Fruit fly (Drosophila melanogaster): Measurements from ENCODE around the gene tra.

Gene tra

DNA sequence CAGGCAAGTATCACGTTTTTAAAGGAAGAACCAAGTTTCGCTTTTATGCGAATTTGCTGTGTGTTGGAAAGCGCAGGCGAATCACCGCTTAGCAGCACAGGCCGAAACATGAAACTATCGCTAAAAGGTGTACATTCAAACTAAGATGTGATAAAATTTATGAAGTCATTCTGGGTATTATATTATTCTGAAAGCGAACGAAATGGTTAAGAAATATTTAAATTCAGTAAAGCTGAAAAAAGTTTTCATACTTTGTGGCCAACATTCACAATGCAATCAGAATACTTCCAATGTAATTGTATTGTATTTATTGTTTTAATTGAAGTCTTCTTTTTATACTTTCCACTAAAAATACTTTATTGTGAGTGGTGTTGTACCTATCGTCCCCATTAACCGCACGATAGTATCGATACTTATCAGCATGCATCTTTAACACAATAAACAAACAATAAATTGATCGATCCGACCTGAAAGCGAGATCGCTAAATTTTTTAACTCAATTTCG is 9.6 kb downstream of the tra start, which contains the start of gene Smn (continued):
- peak; percentile 36 for TF ChIP-seq Blimp-1 (GFP tag; optimal IDR thresholded peaks at IDR 0.05)
- TF ChIP-seq acj6 (GFP tag; optimal IDR thresholded peaks at IDR 0.05): peak; percentile 63
- peak; percentile 41 for TF ChIP-seq CG11902 (GFP tag; optimal IDR thresholded peaks at IDR 0.05)
- TF ChIP-seq CG3919 (GFP tag; optimal IDR thresholded peaks at IDR 0.05): peak; percentile 61
- no peak for TF ChIP-seq CG6854 (GFP tag; optimal IDR thresholded peaks at IDR 0.05)
- TF ChIP-seq Hr4 (GFP tag; optimal IDR thresholded peaks at IDR 0.05): peak; percentile 60
- peak; percentile 79 for TF ChIP-seq esn (GFP tag; optimal IDR thresholded peaks at IDR 0.05)
- peak; percentile 38 for TF ChIP-seq CG8319 (GFP tag; optimal IDR thresholded peaks at IDR 0.05)
- TF ChIP-seq Sox15 (GFP tag; optimal IDR thresholded peaks at IDR 0.05): peak; percentile 33
- peak; percentile 69 for TF ChIP-seq Met (GFP tag; optimal IDR thresholded peaks at IDR 0.05)
- TF ChIP-seq lz (GFP tag; optimal IDR thresholded peaks at IDR 0.05): peak; percentile 67
- no peak for TF ChIP-seq dac (GFP tag; optimal IDR thresholded peaks at IDR 0.05)
- peak; percentile 60 for TF ChIP-seq Smox (GFP tag; optimal IDR thresholded peaks at IDR 0.05)
- TF ChIP-seq Ets96B (tag; optimal IDR thresholded peaks at IDR 0.05): peak; percentile 40
- TF ChIP-seq Gug (GFP tag; IDR thresholded peaks at IDR 0.05): no peak
- peak; percentile 87 for TF ChIP-seq Eip78C (GFP tag)
- TF ChIP-seq CG9139 (GFP tag; optimal IDR thresholded peaks at IDR 0.05): no peak
- TF ChIP-seq achi (GFP tag; optimal IDR thresholded peaks at IDR 0.05): peak; percentile 57
- TF ChIP-seq eg (GFP tag; IDR thresholded peaks at IDR 0.05): no peak; the same call in 2 of the 3 replicates
- TF ChIP-seq spab (GFP tag; optimal IDR thresholded peaks at IDR 0.05): no peak
- no peak for TF ChIP-seq Sox102F (GFP tag; optimal IDR thresholded peaks at IDR 0.05)
- TF ChIP-seq CG11294 (GFP tag; IDR thresholded peaks at IDR 0.05): no peak
- TF ChIP-seq Eip93F (GFP tag; optimal IDR thresholded peaks at IDR 0.05): no peak
- TF ChIP-seq CG10669 (GFP tag; optimal IDR thresholded peaks at IDR 0.05): no peak
- no peak; the same call in 1 of the 3 replicates for TF ChIP-seq CG8119 (GFP tag; IDR thresholded peaks at IDR 0.05)

DNA sequence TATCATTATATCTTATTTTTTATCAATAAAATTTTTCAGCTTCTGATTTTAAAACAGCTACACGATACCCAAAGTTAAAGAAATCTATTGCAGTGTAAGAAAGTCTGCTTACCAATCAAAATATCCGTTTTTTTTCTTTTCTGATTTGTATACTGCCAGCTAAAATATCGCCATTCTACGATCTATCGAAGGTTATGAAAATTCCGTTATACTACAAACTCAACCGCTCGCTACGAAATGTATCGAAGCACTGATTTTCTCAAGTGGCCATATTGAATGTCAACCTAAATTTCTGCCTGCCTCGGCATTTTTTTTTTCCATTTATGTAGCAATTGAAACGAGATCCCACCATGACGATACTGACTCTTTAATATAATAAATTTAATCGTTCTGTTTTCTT is 10.8 kb downstream of the tra start, which contains the start of gene nxf2:
Gene nxf2, minus strand, starts transcription at position 258 of the 400 bp plus-strand sequence.
- TF ChIP-seq CG15336 (GFP tag; IDR thresholded peaks at IDR 0.05) (no peak), CG10669 (GFP tag; optimal IDR thresholded peaks at IDR 0.05) (no peak), Blimp-1 (GFP tag; optimal IDR thresholded peaks at IDR 0.05) (no peak), topi (GFP tag; optimal IDR thresholded peaks at IDR 0.05) (no peak), CG6854 (GFP tag; optimal IDR thresholded peaks at IDR 0.05) (no peak), Hr39 (GFP tag; optimal IDR thresholded peaks at IDR 0.05) (no peak), spab (GFP tag; optimal IDR thresholded peaks at IDR 0.05) (no peak), CG8119 (GFP tag; IDR thresholded peaks at IDR 0.05) (no peak), CG10631 (GFP tag; optimal IDR thresholded peaks at IDR 0.05) (no peak)

DNA sequence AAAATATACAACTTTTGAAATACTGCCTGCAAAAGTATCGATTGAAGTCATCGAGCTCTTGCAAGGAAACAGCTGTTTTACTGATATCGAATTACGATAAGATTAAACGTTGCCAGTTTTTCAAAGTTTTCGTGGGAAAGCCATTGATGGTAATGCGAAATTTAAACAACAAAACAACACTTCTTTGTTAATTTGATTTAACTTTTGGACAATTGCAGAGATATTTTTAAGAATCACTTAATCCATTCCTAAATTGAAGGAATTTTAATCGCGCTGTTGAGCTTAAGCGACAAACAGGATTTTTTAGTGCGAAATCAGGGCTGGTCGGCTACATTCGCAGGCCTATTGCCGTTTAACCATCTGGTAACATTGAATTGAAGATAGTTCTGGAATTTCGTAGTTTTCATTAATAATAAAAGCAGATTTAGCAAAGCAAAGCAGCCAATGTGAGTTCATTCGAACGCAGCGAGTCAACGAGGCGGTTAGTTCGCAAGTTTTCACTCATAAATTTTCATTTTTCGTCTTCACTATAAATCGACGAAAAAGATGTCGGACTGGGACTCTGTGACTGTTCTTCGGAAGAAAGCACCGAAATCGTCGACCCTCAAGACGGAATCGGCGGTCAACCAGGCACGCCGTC is 16.4 kb downstream of the tra start, which contains the start of gene mbf1:
Gene mbf1, plus strand, starts transcription at position 130 of the 640 bp plus-strand sequence.
- TF ChIP-seq fd59A (GFP tag; optimal IDR thresholded peaks at IDR 0.05) (no peak), Hr39 (GFP tag; optimal IDR thresholded peaks at IDR 0.05) (no peak), lz (GFP tag; optimal IDR thresholded peaks at IDR 0.05) (peak; percentile 16), spab (GFP tag; optimal IDR thresholded peaks at IDR 0.05) (no peak), dac (GFP tag; optimal IDR thresholded peaks at IDR 0.05) (no peak), CG16779 (tag; optimal IDR thresholded peaks at IDR 0.05) (no peak), Eip78C (GFP tag) (peak; percentile 76), dsx (GFP tag; optimal IDR thresholded peaks at IDR 0.05; ENCODE audit: poor library complexity, severe bottlenecking) (peak; percentile 7), Lpt (GFP tag; optimal IDR thresholded peaks at IDR 0.05) (no peak), net (GFP tag; optimal IDR thresholded peaks at IDR 0.05) (no peak), CG31627 (GFP tag; optimal IDR thresholded peaks at IDR 0.05) (no peak), CG32006 (GFP tag; optimal IDR thresholded peaks at IDR 0.05) (no peak), Ets21C (GFP tag; optimal IDR thresholded peaks at IDR 0.05) (no peak), fkh (GFP tag; optimal IDR thresholded peaks at IDR 0.05) (no peak), Eip93F (GFP tag; optimal IDR thresholded peaks at IDR 0.05) (no peak), CG1621 (tag; optimal IDR thresholded peaks at IDR 0.05) (no peak), Sox14 (GFP tag; optimal IDR thresholded peaks at IDR 0.05) (peak; percentile 22), pdm3 (GFP tag; optimal IDR thresholded peaks at IDR 0.05) (no peak), Hr4 (GFP tag; optimal IDR thresholded peaks at IDR 0.05) (no peak), eg (GFP tag; IDR thresholded peaks at IDR 0.05) (no peak), CG9139 (GFP tag; optimal IDR thresholded peaks at IDR 0.05) (no peak), Gug (GFP tag; IDR thresholded peaks at IDR 0.05) (no peak), Blimp-1 (GFP tag; optimal IDR thresholded peaks at IDR 0.05) (no peak), CG8319 (GFP tag; optimal IDR thresholded peaks at IDR 0.05) (no peak), cyc (GFP tag; optimal IDR thresholded peaks at IDR 0.05) (no peak), esn (GFP tag; optimal IDR thresholded peaks at IDR 0.05) (peak; percentile 20), CG11902 (GFP tag; optimal IDR thresholded peaks at IDR 0.05) (no peak), CG3032 (tag; optimal IDR thresholded peaks at IDR 0.05) (peak; percentile 29), vri (GFP tag; optimal IDR thresholded peaks at IDR 0.05) (no peak), CG6808 (GFP tag; optimal IDR thresholded peaks at IDR 0.05) (no peak)

Data from whole organism, prepupa.